Fruit fly (Drosophila melanogaster): ENCODE data around the gene CG46459.

The CG46459 gene

dm6 chr3R:10677245-10677902 is 19.1 kb upstream of the CG46459 start, which contains the start of gene CG6465:
CG6465 (minus strand) TSS chr3R:10677251.
- TF ChIP-seq topi (GFP tag; optimal IDR thresholded peaks at IDR 0.05) (no peak), ss (GFP tag; optimal IDR thresholded peaks at IDR 0.05) (no peak), CG6808 (GFP tag; optimal IDR thresholded peaks at IDR 0.05) (no peak), CG11762 (GFP tag; optimal IDR thresholded peaks at IDR 0.05; ENCODE audit: insufficient read depth) (no peak), fkh (GFP tag; optimal IDR thresholded peaks at IDR 0.05) (peak; percentile 61), CG15336 (GFP tag; IDR thresholded peaks at IDR 0.05) (no peak), CG6854 (GFP tag; optimal IDR thresholded peaks at IDR 0.05) (no peak), CG4318 (GFP tag; optimal IDR thresholded peaks at IDR 0.05) (no peak), CG6163 (GFP tag; IDR thresholded peaks at IDR 0.05) (no peak), CG6276 (GFP tag; optimal IDR thresholded peaks at IDR 0.05) (no peak), svp (GFP tag) (peak; percentile 55), Eip78C (GFP tag) (peak; percentile 53), CG3032 (tag; optimal IDR thresholded peaks at IDR 0.05) (no peak), Hr38 (GFP tag; optimal IDR thresholded peaks at IDR 0.05) (no peak), eg (GFP tag; IDR thresholded peaks at IDR 0.05) (0 out of 3 replicates have a peak, but pooled peaks have one; percentile 13), CG8319 (GFP tag; optimal IDR thresholded peaks at IDR 0.05) (no peak), spab (GFP tag; optimal IDR thresholded peaks at IDR 0.05) (no peak), dac (GFP tag; optimal IDR thresholded peaks at IDR 0.05) (no peak), CG34406 (GFP tag; optimal IDR thresholded peaks at IDR 0.05) (no peak), Eip93F (GFP tag; optimal IDR thresholded peaks at IDR 0.05) (no peak), Smox (GFP tag; optimal IDR thresholded peaks at IDR 0.05) (no peak), net (GFP tag; optimal IDR thresholded peaks at IDR 0.05) (no peak)

- TF ChIP-seq Sox102F (GFP tag; optimal IDR thresholded peaks at IDR 0.05) (no peak), Ets21C (GFP tag; optimal IDR thresholded peaks at IDR 0.05) (no peak), svp (GFP tag) (peak; percentile 80), eg (GFP tag; IDR thresholded peaks at IDR 0.05) (peak; percentile 39; the same call in 1 of the 3 replicates), Met (GFP tag; optimal IDR thresholded peaks at IDR 0.05) (no peak)
Measured at dm6 chr3R:10678935-10679565, 17.4 kb upstream of the CG46459 start.

- peak; percentile 50 for TF ChIP-seq svp (GFP tag)
- no peak for TF ChIP-seq CG6163 (GFP tag; IDR thresholded peaks at IDR 0.05)
Measured at dm6 chr3R:10679911-10680310, 16.5 kb upstream of the CG46459 start.

- TF ChIP-seq spab (GFP tag; optimal IDR thresholded peaks at IDR 0.05) (peak; percentile 59), Eip93F (GFP tag; optimal IDR thresholded peaks at IDR 0.05) (no peak), net (GFP tag; optimal IDR thresholded peaks at IDR 0.05) (peak; percentile 81), salr (GFP tag; optimal IDR thresholded peaks at IDR 0.05) (peak; percentile 72 to 73), Lpt (GFP tag; optimal IDR thresholded peaks at IDR 0.05) (peak; percentile 79), lz (GFP tag; optimal IDR thresholded peaks at IDR 0.05) (peak; percentile 83), CG3032 (tag; optimal IDR thresholded peaks at IDR 0.05) (peak; percentile 68), Hr38 (GFP tag; optimal IDR thresholded peaks at IDR 0.05) (no peak), Blimp-1 (GFP tag; optimal IDR thresholded peaks at IDR 0.05) (no peak), CG31627 (GFP tag; optimal IDR thresholded peaks at IDR 0.05) (peak; percentile 89), acj6 (GFP tag; optimal IDR thresholded peaks at IDR 0.05) (peak; percentile 89), Met (GFP tag; optimal IDR thresholded peaks at IDR 0.05) (peak; percentile 79), Gug (GFP tag; IDR thresholded peaks at IDR 0.05) (peak; percentile 74), Hr4 (GFP tag; optimal IDR thresholded peaks at IDR 0.05) (peak; percentile 88), CG11294 (GFP tag; IDR thresholded peaks at IDR 0.05) (peak; percentile 66), Sox15 (GFP tag; optimal IDR thresholded peaks at IDR 0.05) (peak; percentile 78), Sox14 (GFP tag; optimal IDR thresholded peaks at IDR 0.05) (peak; percentile 89), CG3919 (GFP tag; optimal IDR thresholded peaks at IDR 0.05) (peak; percentile 88), CG9139 (GFP tag; optimal IDR thresholded peaks at IDR 0.05) (peak; percentile 34), Eip75B (GFP tag; optimal IDR thresholded peaks at IDR 0.05) (peak; percentile 87), CG15336 (GFP tag; IDR thresholded peaks at IDR 0.05) (peak; percentile 90), CG4318 (GFP tag; optimal IDR thresholded peaks at IDR 0.05) (peak; percentile 78), CG8119 (GFP tag; IDR thresholded peaks at IDR 0.05) (peak; percentile 91), eg (GFP tag; IDR thresholded peaks at IDR 0.05) (peak; percentile 90), Ets96B (tag; optimal IDR thresholded peaks at IDR 0.05) (peak; percentile 75)
Measured at dm6 chr3R:10680825-10681681, 15.4 kb upstream of the CG46459 start, which contains the start of gene Phyhd1. Phyhd1 (minus strand) TSS chr3R:10680925.

Data from whole organism, prepupa.